Fruit fly (Drosophila melanogaster): ENCODE data around the gene Lamp1.
A peak's percentile ranks its signal among the peaks of the same experiment; 100 is the strongest.

Lamp1 gene

dm6 chr2L:21573226-21573791 is at the start of gene Lamp1:
Lamp1 (plus strand) TSS chr2L:21573389.
- no peak for TF ChIP-seq CG9705 (GFP tag; optimal IDR thresholded peaks at IDR 0.05)
- TF ChIP-seq Rel (GFP tag; optimal IDR thresholded peaks at IDR 0.05) = no peak
- no peak for TF ChIP-seq Rel (tag; optimal IDR thresholded peaks at IDR 0.05)
- TF ChIP-seq psq (GFP tag; optimal IDR thresholded peaks at IDR 0.05) = no peak
- TF ChIP-seq Dfd (GFP tag; optimal IDR thresholded peaks at IDR 0.05) = no peak
- peak; percentile 29 for TF ChIP-seq Hr78 (GFP tag; optimal IDR thresholded peaks at IDR 0.05)
- no peak for TF ChIP-seq jim (GFP tag; optimal IDR thresholded peaks at IDR 0.05)
- peak; percentile 38 for TF ChIP-seq HLH106 (tag; optimal IDR thresholded peaks at IDR 0.05)
- peak; percentile 6 for TF ChIP-seq Myc (optimal IDR thresholded peaks at IDR 0.05)
- no peak for TF ChIP-seq h (GFP tag; optimal IDR thresholded peaks at IDR 0.05)
- no peak for TF ChIP-seq sage (GFP tag; optimal IDR thresholded peaks at IDR 0.05)
- no peak for TF ChIP-seq Abd-B (GFP tag; optimal IDR thresholded peaks at IDR 0.05)
- no peak for TF ChIP-seq pan (optimal IDR thresholded peaks at IDR 0.05)
- no peak for TF ChIP-seq CG32264 (GFP tag; optimal IDR thresholded peaks at IDR 0.05)
- no peak for TF ChIP-seq Dif (GFP tag; optimal IDR thresholded peaks at IDR 0.05; ENCODE audit: partially characterized antibody)
- no peak for TF ChIP-seq usp (GFP tag; optimal IDR thresholded peaks at IDR 0.05)
- TF ChIP-seq Sp1 (GFP tag; optimal IDR thresholded peaks at IDR 0.05) = no peak
- TF ChIP-seq dl (GFP tag; optimal IDR thresholded peaks at IDR 0.05; ENCODE audit: insufficient read depth in 1 of 2, partially characterized antibody in 2 of 2) = no peak
- peak; percentile 21 for TF ChIP-seq br (GFP tag; optimal IDR thresholded peaks at IDR 0.05)
- TF ChIP-seq OdsH (GFP tag; optimal IDR thresholded peaks at IDR 0.05) = no peak
- TF ChIP-seq rgr (GFP tag; optimal IDR thresholded peaks at IDR 0.05) = peak; percentile 4
- TF ChIP-seq N (GFP tag; optimal IDR thresholded peaks at IDR 0.05) = peak; percentile 45
- TF ChIP-seq dmrt93B (GFP tag; optimal IDR thresholded peaks at IDR 0.05) = no peak
- no peak for TF ChIP-seq Jra (GFP tag; optimal IDR thresholded peaks at IDR 0.05)
- no peak for TF ChIP-seq brk (GFP tag; optimal IDR thresholded peaks at IDR 0.05)
- no peak for TF ChIP-seq Hr83 (GFP tag; optimal IDR thresholded peaks at IDR 0.05; ENCODE audit: poor library complexity, severe bottlenecking)
- TF ChIP-seq ey (GFP tag; optimal IDR thresholded peaks at IDR 0.05) = no peak

dm6 chr2L:21558218-21558617 is 15.0 kb upstream of the Lamp1 start:
- no peak for TF ChIP-seq OdsH (GFP tag; optimal IDR thresholded peaks at IDR 0.05)
- TF ChIP-seq sage (GFP tag; optimal IDR thresholded peaks at IDR 0.05) = no peak
- no peak for TF ChIP-seq Dif (GFP tag; optimal IDR thresholded peaks at IDR 0.05; ENCODE audit: partially characterized antibody)
- no peak for TF ChIP-seq Jra (GFP tag; optimal IDR thresholded peaks at IDR 0.05)
- no peak for TF ChIP-seq ey (GFP tag; optimal IDR thresholded peaks at IDR 0.05)
- no peak for TF ChIP-seq Hr78 (GFP tag; optimal IDR thresholded peaks at IDR 0.05)
- TF ChIP-seq GATAd (GFP tag; optimal IDR thresholded peaks at IDR 0.05) = no peak
- no peak for TF ChIP-seq usp (GFP tag; optimal IDR thresholded peaks at IDR 0.05)
- TF ChIP-seq foxo (GFP tag; optimal IDR thresholded peaks at IDR 0.05) = no peak
- TF ChIP-seq N (GFP tag; optimal IDR thresholded peaks at IDR 0.05) = no peak
- TF ChIP-seq Abd-B (GFP tag; optimal IDR thresholded peaks at IDR 0.05) = no peak
- TF ChIP-seq Vsx2 (GFP tag; optimal IDR thresholded peaks at IDR 0.05; ENCODE audit: partially characterized antibody) = no peak
- TF ChIP-seq h (GFP tag; optimal IDR thresholded peaks at IDR 0.05) = no peak
- no peak for TF ChIP-seq fru (GFP tag; optimal IDR thresholded peaks at IDR 0.05)
- no peak for TF ChIP-seq Hnf4 (GFP tag; optimal IDR thresholded peaks at IDR 0.05)
- TF ChIP-seq lola (GFP tag; optimal IDR thresholded peaks at IDR 0.05) = no peak

DNA sequence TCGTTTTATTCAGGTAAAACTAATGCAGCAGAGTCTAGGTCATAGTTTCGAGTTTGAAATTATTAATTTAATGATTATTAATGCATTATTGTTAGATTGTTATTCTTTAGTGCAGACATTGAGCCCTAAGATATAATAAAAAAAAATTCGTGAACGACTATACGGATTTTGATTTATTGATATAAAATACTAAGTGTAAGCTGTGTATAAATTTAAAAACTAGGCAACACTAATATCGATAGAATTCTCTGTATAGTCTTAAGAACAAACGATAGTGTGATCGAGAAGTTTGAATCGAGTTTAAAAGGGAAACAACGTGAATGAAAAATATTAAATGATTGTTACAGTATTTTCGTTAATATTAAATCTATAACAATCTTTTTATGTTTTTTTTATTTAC is 13.6 kb upstream of the Lamp1 start:
- TF ChIP-seq psq (GFP tag; optimal IDR thresholded peaks at IDR 0.05) = no peak
- no peak for TF ChIP-seq sv (GFP tag; optimal IDR thresholded peaks at IDR 0.05)
- TF ChIP-seq sage (GFP tag; optimal IDR thresholded peaks at IDR 0.05) = no peak
- TF ChIP-seq ey (GFP tag; optimal IDR thresholded peaks at IDR 0.05) = no peak
- TF ChIP-seq dmrt93B (GFP tag; optimal IDR thresholded peaks at IDR 0.05) = no peak
- no peak for TF ChIP-seq dl (GFP tag; optimal IDR thresholded peaks at IDR 0.05; ENCODE audit: insufficient read depth in 1 of 2, partially characterized antibody in 2 of 2)
- no peak for TF ChIP-seq Hr78 (GFP tag; optimal IDR thresholded peaks at IDR 0.05)
- no peak for TF ChIP-seq h (GFP tag; optimal IDR thresholded peaks at IDR 0.05)
- no peak for TF ChIP-seq Rel (GFP tag; optimal IDR thresholded peaks at IDR 0.05)
- no peak for TF ChIP-seq Rel (tag; optimal IDR thresholded peaks at IDR 0.05)
- TF ChIP-seq foxo (GFP tag; optimal IDR thresholded peaks at IDR 0.05) = no peak
- no peak for TF ChIP-seq Jra (GFP tag; optimal IDR thresholded peaks at IDR 0.05)
- TF ChIP-seq dsf (GFP tag; optimal IDR thresholded peaks at IDR 0.05; ENCODE audit: borderline replicate concordance) = no peak
- TF ChIP-seq CG32264 (GFP tag; optimal IDR thresholded peaks at IDR 0.05) = no peak
- TF ChIP-seq Abd-B (GFP tag; optimal IDR thresholded peaks at IDR 0.05) = no peak
- TF ChIP-seq lola (GFP tag; optimal IDR thresholded peaks at IDR 0.05) = no peak
- TF ChIP-seq Dfd (GFP tag; optimal IDR thresholded peaks at IDR 0.05) = no peak
- no peak for TF ChIP-seq woc (GFP tag; optimal IDR thresholded peaks at IDR 0.05)
- TF ChIP-seq Mio (GFP tag; optimal IDR thresholded peaks at IDR 0.05) = no peak
- no peak for TF ChIP-seq tai (GFP tag; optimal IDR thresholded peaks at IDR 0.05)
